Worm (Caenorhabditis elegans): Measurements from ENCODE around the gene R53.4.
A peak's percentile ranks its signal among the peaks of the same experiment; 100 is the strongest.

R53.4 gene

ce11 chrII:9937611-9938010 is 30.2 kb downstream of the R53.4 start (continued):
- TF ChIP-seq somi-1 (GFP tag; optimal IDR thresholded peaks at IDR 0.05) (peak; percentile 78), C06A6.2 (GFP tag; conservative IDR thresholded peaks at IDR 0.05) (peak; percentile 65; the same call in 1 of the 2 replicates), let-526 (GFP tag; IDR thresholded peaks at IDR 0.05) (0 out of 2 replicates have a peak, but pooled peaks have one; percentile 59), lsl-1 (GFP tag; optimal IDR thresholded peaks at IDR 0.05) (no peak), attf-5 (GFP tag; optimal IDR thresholded peaks at IDR 0.05) (peak; percentile 67), snpc-4 (GFP tag; optimal IDR thresholded peaks at IDR 0.05) (no peak), snpc-4 (tag; optimal IDR thresholded peaks at IDR 0.05) (peak in 2 of 4 experiments; percentile 19 to 38), D2030.7 (GFP tag; IDR thresholded peaks at IDR 0.05) (no peak), mxl-1 (tag; optimal IDR thresholded peaks at IDR 0.05) (no peak), F33H1.4 (GFP tag; IDR thresholded peaks at IDR 0.05) (no peak), efl-1 (GFP tag; optimal IDR thresholded peaks at IDR 0.05) (no peak), B0019.2 (GFP tag; conservative IDR thresholded peaks at IDR 0.05) (no peak), F22D6.2 (tag; optimal IDR thresholded peaks at IDR 0.05) (peak; percentile 65), B0261.1 (tag; optimal IDR thresholded peaks at IDR 0.05) (no peak), cebp-2 (GFP tag; IDR thresholded peaks at IDR 0.05) (no peak), nfyb-1 (GFP tag; IDR thresholded peaks at IDR 0.05) (0 out of 2 replicates have a peak, but pooled peaks have one; percentile 12), F10E7.11 (tag; optimal IDR thresholded peaks at IDR 0.05) (no peak), F49E8.2 (tag; optimal IDR thresholded peaks at IDR 0.05; ENCODE audit: insufficient read depth) (no peak), F57C9.4 (tag; optimal IDR thresholded peaks at IDR 0.05) (no peak), pha-4 (tag; optimal IDR thresholded peaks at IDR 0.05) (peak; percentile 40), ceh-27 (GFP tag; optimal IDR thresholded peaks at IDR 0.05) (peak; percentile 3), ekl-4 (GFP tag; IDR thresholded peaks at IDR 0.05) (0 out of 2 replicates have a peak, but pooled peaks have one; percentile 19), Y56A3A.18 (GFP tag; IDR thresholded peaks at IDR 0.05) (no peak), him-1 (tag; optimal IDR thresholded peaks at IDR 0.05) (no peak), ztf-26 (tag; optimal IDR thresholded peaks at IDR 0.05) (peak; percentile 69), madf-10 (tag; optimal IDR thresholded peaks at IDR 0.05) (peak; percentile 34), ceh-58 (GFP tag; IDR thresholded peaks at IDR 0.05) (no peak)

- TF ChIP-seq dox-1 (GFP tag; IDR thresholded peaks at IDR 0.05) (0 out of 2 replicates have a peak, but pooled peaks have one; percentile 4), ztf-3 (GFP tag; optimal IDR thresholded peaks at IDR 0.05) (no peak), hlh-12 (tag; optimal IDR thresholded peaks at IDR 0.05) (no peak), ekl-4 (GFP tag; IDR thresholded peaks at IDR 0.05) (0 out of 2 replicates have a peak, but pooled peaks have one; percentile 48)
Measured at ce11 chrII:9936859-9937258, 31.0 kb downstream of the R53.4 start, which contains the start of gene C05C10.3. C05C10.3 (minus strand) TSS chrII:9936893.

- TF ChIP-seq ama-1 (optimal IDR thresholded peaks at IDR 0.05) (peak; percentile 4), ama-1 (GFP tag; optimal IDR thresholded peaks at IDR 0.05) (no peak), rec-8 (tag; optimal IDR thresholded peaks at IDR 0.05) (no peak)
Measured at ce11 chrII:9935664-9936063, 32.2 kb downstream of the R53.4 start.

DNA sequence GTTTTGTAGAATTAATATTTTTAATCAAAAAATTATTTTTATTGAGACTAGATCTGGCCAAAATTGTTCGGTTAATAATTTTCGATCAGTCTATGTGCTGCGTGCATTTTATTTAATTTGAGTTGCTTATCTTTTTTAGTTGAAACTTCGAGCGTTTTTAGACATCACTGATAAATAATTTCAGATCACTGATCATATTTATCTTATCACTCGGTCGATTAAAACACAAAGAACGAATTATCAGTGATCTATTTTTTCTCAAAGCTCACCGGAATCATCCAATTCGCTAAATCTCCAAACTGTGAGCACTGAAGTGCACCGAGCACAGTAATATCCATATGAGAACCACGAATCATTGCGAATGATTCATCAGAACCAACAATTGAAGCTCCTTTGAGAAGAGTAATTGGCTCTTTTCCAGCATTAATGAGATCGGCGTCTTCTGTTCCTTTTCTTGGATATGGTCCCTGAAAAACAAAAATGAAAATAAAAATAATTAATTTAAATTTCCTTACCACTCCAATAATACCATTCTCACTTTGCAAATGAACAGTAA is 32.7 kb downstream of the R53.4 start:
- TF ChIP-seq D2030.7 (GFP tag; IDR thresholded peaks at IDR 0.05) = no peak
- TF ChIP-seq aptf-3 (GFP tag; IDR thresholded peaks at IDR 0.05) = no peak
- no peak for TF ChIP-seq die-1 (tag; optimal IDR thresholded peaks at IDR 0.05)
- no peak for TF ChIP-seq hmg-20 (GFP tag; IDR thresholded peaks at IDR 0.05)
- TF ChIP-seq nfyb-1 (GFP tag; IDR thresholded peaks at IDR 0.05) = 0 out of 2 replicates have a peak, but pooled peaks have one; percentile 11
- peak; percentile 6 for TF ChIP-seq nhr-80 (tag; optimal IDR thresholded peaks at IDR 0.05)
- no peak for TF ChIP-seq F23B12.7 (tag; optimal IDR thresholded peaks at IDR 0.05; ENCODE audit: insufficient read depth)
- no peak for TF ChIP-seq madf-6 (GFP tag; IDR thresholded peaks at IDR 0.05)

All from whole organism, young adult.